Worm (Caenorhabditis elegans) whole organism, L4 larva: ENCODE measurements around the gene F28C1.3.

Experiments
- jun-1 ChIP-seq: fragments of 150-350 bp; optimal IDR thresholded peaks from 2 replicates; lab custom pipeline; 2014; ENCODE audit warnings: missing biosample characterization, missing genetic modification reagents, missing genetic modification characterization
- lin-39 ChIP-seq: fragments of 150-350 bp; optimal IDR thresholded peaks from 2 replicates; lab custom pipeline; 2014; ENCODE audit warnings: missing biosample characterization, missing genetic modification reagents, missing genetic modification characterization
- unc-62 ChIP-seq, 3 experiments: fragments of 150-350 bp in 1 of 3; sonication (generic microtip); optimal IDR thresholded peaks in 2 of 3; peaks in 1 of 3; 1 replicate in 1 of 3; 2 replicates in 2 of 3; lab custom pipeline; 2014 to 2017; ENCODE audit warnings: missing biosample characterization in 3 of 3, missing genetic modification characterization in 3 of 3, missing genetic modification reagents in 3 of 3, missing genotype in 1 of 3
- zag-1 ChIP-seq: fragments of 150-350 bp; optimal IDR thresholded peaks from 2 replicates; lab custom pipeline; 2014; ENCODE audit warnings: missing biosample characterization, missing genetic modification characterization
- ztf-11 ChIP-seq: fragments of 150-350 bp; optimal IDR thresholded peaks from 2 replicates; lab custom pipeline; 2014; ENCODE audit warnings: missing biosample characterization, missing genetic modification characterization

- TF ChIP-seq ztf-11 (tag; lab: Kevin White, UChicago) (no peak), lin-39 (tag; lab: Kevin White, UChicago) (no peak), zag-1 (tag; lab: Kevin White, UChicago) (no peak), jun-1 (tag; lab: Kevin White, UChicago) (no peak), unc-62 (GFP tag; optimal IDR thresholded peaks at IDR 0.05 in 1 of 2; lab: Kevin White, UChicago) (no peak), unc-62 (tag; optimal IDR thresholded peaks at IDR 0.05; lab: Kevin White, UChicago) (no peak)
Observed at ce11 chrV:12468363-12468762, at the start of gene F28C1.3.
